Fruit fly (Drosophila melanogaster): Measurements from ENCODE around the gene Taf10b.

The Taf10b gene

dm6 chr2L:2765659-2766373 is 1.8 kb downstream of the Taf10b start, which contains the start of the genes Snx21 and aph-1 (continued):
- TF ChIP-seq sob (GFP tag; IDR thresholded peaks at IDR 0.05) (peak; percentile 90), danr (GFP tag; IDR thresholded peaks at IDR 0.05) (peak; percentile 83), Rfx (GFP tag; IDR thresholded peaks at IDR 0.05) (peak; percentile 90), ham (GFP tag; IDR thresholded peaks at IDR 0.05) (peak; percentile 67), CG11696 (GFP tag; IDR thresholded peaks at IDR 0.05) (no peak; the same call in 1 of the 2 replicates), corto (GFP tag; optimal IDR thresholded peaks at IDR 0.05) (peak; percentile 90), ab (GFP tag; optimal IDR thresholded peaks at IDR 0.05) (peak; percentile 75), slou (GFP tag; optimal IDR thresholded peaks at IDR 0.05) (peak; percentile 84), slbo (GFP tag; IDR thresholded peaks at IDR 0.05) (peak; percentile 89), CG32772 (GFP tag; IDR thresholded peaks at IDR 0.05) (peak; percentile 87; the same call in 1 of the 2 replicates), CG12236 (GFP tag; optimal IDR thresholded peaks at IDR 0.05) (peak; percentile 54), B-H2 (GFP tag; optimal IDR thresholded peaks at IDR 0.05) (peak; percentile 92), CG3995 (GFP tag; optimal IDR thresholded peaks at IDR 0.05) (peak; percentile 18), lmd (GFP tag; IDR thresholded peaks at IDR 0.05) (peak; percentile 91), yki (optimal IDR thresholded peaks at IDR 0.05) (peak; percentile 47), D19B (GFP tag; optimal IDR thresholded peaks at IDR 0.05) (peak; percentile 83), maf-S (GFP tag; optimal IDR thresholded peaks at IDR 0.05) (peak; percentile 89), CG16779 (GFP tag; IDR thresholded peaks at IDR 0.05) (peak; percentile 14; the same call in 1 of the 2 replicates), vnd (GFP tag; IDR thresholded peaks at IDR 0.05; ENCODE audit: partially characterized antibody) (no peak), TFAM (GFP tag; optimal IDR thresholded peaks at IDR 0.05) (peak; percentile 16), en (GFP tag; optimal IDR thresholded peaks at IDR 0.05) (peak; percentile 72), oc (tag; optimal IDR thresholded peaks at IDR 0.05) (peak; percentile 87), ap (GFP tag; IDR thresholded peaks at IDR 0.05) (peak; percentile 63), sisA (GFP tag; IDR thresholded peaks at IDR 0.05) (peak; percentile 89), cg (GFP tag; optimal IDR thresholded peaks at IDR 0.05) (no peak), CG14965 (GFP tag; optimal IDR thresholded peaks at IDR 0.05; ENCODE audit: borderline replicate concordance) (no peak), scrt (GFP tag; optimal IDR thresholded peaks at IDR 0.05) (peak; percentile 90), CG7928 (GFP tag; optimal IDR thresholded peaks at IDR 0.05) (peak; percentile 65), emc (GFP tag; optimal IDR thresholded peaks at IDR 0.05) (peak; percentile 80), tgo (GFP tag; IDR thresholded peaks at IDR 0.05) (peak; percentile 90), jumu (GFP tag; optimal IDR thresholded peaks at IDR 0.05) (peak; percentile 87), Kr (GFP tag; optimal IDR thresholded peaks at IDR 0.05) (no peak), prd (optimal IDR thresholded peaks at IDR 0.05) (no peak), prd (GFP tag; IDR thresholded peaks at IDR 0.05) (peak; percentile 93), her (GFP tag; optimal IDR thresholded peaks at IDR 0.05) (peak; percentile 82), CG15269 (tag; optimal IDR thresholded peaks at IDR 0.05) (peak; percentile 95), bab2 (GFP tag; optimal IDR thresholded peaks at IDR 0.05) (peak; percentile 89), Meics (GFP tag; optimal IDR thresholded peaks at IDR 0.05) (peak; percentile 93), CG7271 (tag; optimal IDR thresholded peaks at IDR 0.05) (peak; percentile 56), zfh2 (GFP tag; optimal IDR thresholded peaks at IDR 0.05) (peak; percentile 90), HmgD (GFP tag; optimal IDR thresholded peaks at IDR 0.05) (peak; percentile 81), Gsc (GFP tag; IDR thresholded peaks at IDR 0.05) (peak; percentile 74), CG12299 (tag; optimal IDR thresholded peaks at IDR 0.05) (peak; percentile 85), Side (GFP tag; optimal IDR thresholded peaks at IDR 0.05) (peak; percentile 90), pfk (GFP tag; optimal IDR thresholded peaks at IDR 0.05) (peak; percentile 12), trh (GFP tag; optimal IDR thresholded peaks at IDR 0.05) (peak; percentile 83), repo (GFP tag; optimal IDR thresholded peaks at IDR 0.05) (peak; percentile 80), CG3847 (GFP tag; IDR thresholded peaks at IDR 0.05) (peak; percentile 85), zf30C (GFP tag; optimal IDR thresholded peaks at IDR 0.05) (no peak), CrebB (tag; optimal IDR thresholded peaks at IDR 0.05) (peak; percentile 80), CG9932 (GFP tag; IDR thresholded peaks at IDR 0.05) (peak; percentile 90)

Data from whole organism, embryonic.